Fruit fly (Drosophila melanogaster) whole organism: ENCODE results near the gene mu2.

Experiments used
- CG8478 ChIP-seq: fragments of >200 bp; optimal IDR thresholded peaks from 2 replicates; lab custom pipeline; 2018; ENCODE audit warnings: inconsistent platforms
- Dll ChIP-seq: fragments of >200 bp; optimal IDR thresholded peaks from 2 replicates; lab custom pipeline; 2017
- EcR ChIP-seq, 2 experiments: fragments of >200 bp; optimal IDR thresholded peaks; 2 replicates each; lab custom pipeline; 2017; ENCODE audit warnings: missing biosample characterization in 2 of 2, missing genetic modification characterization in 2 of 2, missing genetic modification reagents in 2 of 2
- pan ChIP-seq: fragments of >200 bp; optimal IDR thresholded peaks from 2 replicates; lab custom pipeline; 2017
- psq ChIP-seq: fragments of >200 bp; optimal IDR thresholded peaks from 2 replicates; lab custom pipeline; 2017
- usp ChIP-seq: fragments of >200 bp; optimal IDR thresholded peaks from 2 replicates; lab custom pipeline; 2017; ENCODE audit warnings: missing biosample characterization, missing genetic modification characterization, mixed read lengths

mu2 gene

DNA sequence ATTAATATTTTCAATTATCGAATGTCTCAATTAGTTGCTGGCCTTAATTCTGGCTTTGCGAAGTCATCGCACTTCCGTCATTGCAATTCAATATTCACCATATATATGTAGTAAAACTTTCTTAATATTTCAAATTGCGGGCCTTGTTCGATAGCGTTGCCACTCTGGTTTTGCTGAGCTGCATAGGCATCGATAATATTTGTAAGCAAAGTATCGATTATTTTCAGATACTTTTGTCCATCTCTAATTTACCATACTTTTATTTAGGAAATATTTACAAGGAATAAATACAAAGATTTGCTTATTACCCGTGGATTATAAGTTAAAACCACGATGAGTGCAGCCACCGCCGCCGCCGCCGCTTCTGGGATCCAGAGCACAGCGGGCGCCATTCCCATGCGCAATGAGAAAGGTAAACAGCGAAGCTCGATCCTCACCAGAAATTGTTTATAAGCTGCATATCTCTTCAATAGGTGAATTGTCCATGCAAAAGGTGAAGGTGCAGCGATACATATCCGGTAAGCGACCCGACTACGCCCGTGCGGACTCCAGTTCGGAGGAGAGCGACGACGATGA lies 6.3 kb downstream of the mu2 start, which contains the start of gene Mfap1:
Mfap1 (plus strand) TSS at position 226 of the 576 bp plus-strand sequence.
- no peak for TF ChIP-seq usp
- no peak for TF ChIP-seq EcR (GFP tag; optimal IDR thresholded peaks at IDR 0.05; lab: Kevin White, UChicago)
- no peak for TF ChIP-seq Dll (lab: Kevin White, UChicago)
- TF ChIP-seq CG8478 (lab: Kevin White, UChicago) = no peak
- no peak for TF ChIP-seq psq (lab: Kevin White, UChicago)
- TF ChIP-seq pan (lab: Kevin White, UChicago) = no peak

DNA sequence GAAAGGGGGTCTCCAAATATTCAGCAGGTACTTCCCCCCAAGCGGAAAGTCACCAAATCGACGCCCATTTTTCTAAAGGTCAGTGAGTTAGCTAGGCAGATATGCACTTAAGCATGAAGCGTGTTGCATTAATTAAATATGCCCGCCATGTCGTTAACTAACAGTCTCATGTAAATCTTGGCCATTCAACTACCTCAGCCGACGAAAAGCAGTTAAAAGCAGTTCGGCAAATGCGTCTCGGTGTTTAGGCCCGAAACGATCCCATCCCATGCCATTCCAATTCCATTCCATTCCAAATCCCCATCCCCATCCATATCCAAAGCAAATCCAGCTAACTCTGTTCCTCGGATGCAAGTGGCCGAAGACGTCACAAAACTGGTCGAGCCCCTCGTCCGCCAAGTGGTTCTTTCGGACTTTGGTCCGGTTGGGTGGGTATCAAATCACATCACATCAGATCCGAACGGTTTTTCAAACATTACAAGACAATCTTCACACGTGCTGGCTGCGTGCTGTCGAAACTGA lies 7.2 kb downstream of the mu2 start:
- TF ChIP-seq EcR (GFP tag; optimal IDR thresholded peaks at IDR 0.05; lab: Kevin White, UChicago) = no peak
- TF ChIP-seq CG8478 (lab: Kevin White, UChicago) = no peak
- TF ChIP-seq Dll (lab: Kevin White, UChicago) = no peak
- TF ChIP-seq usp = no peak
- no peak for TF ChIP-seq pan (lab: Kevin White, UChicago)
- no peak for TF ChIP-seq psq (lab: Kevin White, UChicago)

DNA sequence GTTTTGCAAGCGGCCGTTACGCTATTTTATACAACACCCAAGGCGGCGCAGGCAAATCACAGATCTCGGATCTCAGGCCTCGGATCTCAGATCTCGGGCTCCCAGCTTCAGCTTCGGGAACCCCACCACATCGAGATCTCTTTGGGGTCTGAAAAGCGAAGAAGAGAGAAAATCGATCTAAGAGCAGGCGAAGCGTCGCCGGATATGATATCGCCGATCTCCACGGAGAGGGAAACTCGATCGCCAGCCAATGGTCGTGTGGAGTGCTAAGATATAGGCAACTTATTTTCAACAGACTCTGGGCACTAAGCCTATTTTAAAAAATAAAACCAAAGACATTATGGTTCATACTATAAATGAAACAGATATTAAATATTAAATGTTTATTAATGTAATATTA lies 8.5 kb downstream of the mu2 start, which contains the start of the genes CG46523 and CG5687:
CG46523 (minus strand) TSS at position 337 of the 400 bp plus-strand sequence.
CG5687 (minus strand) TSS at position 337 of the 400 bp plus-strand sequence.
- TF ChIP-seq pan (lab: Kevin White, UChicago) (no peak), usp (no peak), psq (lab: Kevin White, UChicago) (no peak), Dll (lab: Kevin White, UChicago) (no peak), CG8478 (lab: Kevin White, UChicago) (no peak), EcR (GFP tag; optimal IDR thresholded peaks at IDR 0.05; lab: Kevin White, UChicago) (no peak)

DNA sequence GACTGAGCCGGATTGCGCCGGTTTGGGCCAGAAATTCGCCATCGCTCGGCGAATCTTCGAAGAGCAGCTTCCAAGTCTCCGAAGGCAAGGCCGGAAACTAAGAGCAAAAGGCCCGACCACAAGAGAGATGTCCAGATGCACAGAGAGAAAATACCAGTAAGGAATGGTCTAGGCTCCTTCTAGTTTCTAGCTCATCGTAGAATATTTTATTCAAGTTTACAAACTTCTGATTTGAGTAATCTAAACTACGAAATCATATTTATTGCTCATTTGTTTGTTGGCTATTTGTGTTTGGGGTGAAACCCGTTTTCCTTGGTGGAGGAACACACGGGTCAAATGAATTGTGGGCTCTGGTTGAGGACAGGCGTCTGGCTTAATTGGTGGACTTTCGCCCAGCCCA lies 9.8 kb downstream of the mu2 start:
- TF ChIP-seq psq (lab: Kevin White, UChicago) = no peak
- no peak for TF ChIP-seq Dll (lab: Kevin White, UChicago)
- TF ChIP-seq CG8478 (lab: Kevin White, UChicago) = no peak
- no peak for TF ChIP-seq pan (lab: Kevin White, UChicago)
- TF ChIP-seq usp = no peak
- no peak for TF ChIP-seq EcR (GFP tag; optimal IDR thresholded peaks at IDR 0.05; lab: Kevin White, UChicago)

DNA sequence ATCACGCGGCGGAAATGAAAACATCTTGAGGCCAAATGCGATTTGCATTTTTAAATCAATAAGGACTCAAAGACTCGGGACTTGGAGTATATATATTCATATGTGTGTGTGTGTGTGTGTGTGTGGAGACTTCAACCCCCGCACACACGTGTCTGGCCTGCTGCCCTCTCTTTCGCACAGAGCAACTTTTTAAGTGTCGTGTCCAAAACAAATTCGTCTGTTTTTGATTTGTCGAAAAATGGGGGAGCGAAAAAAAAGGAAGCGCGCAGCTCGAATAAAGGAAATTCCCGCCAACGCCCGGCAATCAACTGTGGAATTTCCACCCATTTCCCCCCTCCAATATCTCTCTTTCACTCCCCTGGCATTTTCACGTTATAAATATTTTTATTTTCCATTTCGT lies 18.3 kb downstream of the mu2 start:
- TF ChIP-seq psq (lab: Kevin White, UChicago) = no peak
- TF ChIP-seq pan (lab: Kevin White, UChicago) = no peak
- no peak for TF ChIP-seq EcR (GFP tag; optimal IDR thresholded peaks at IDR 0.05; lab: Kevin White, UChicago)
- no peak for TF ChIP-seq Dll (lab: Kevin White, UChicago)
- no peak for TF ChIP-seq CG8478 (lab: Kevin White, UChicago)
- TF ChIP-seq usp = no peak

DNA sequence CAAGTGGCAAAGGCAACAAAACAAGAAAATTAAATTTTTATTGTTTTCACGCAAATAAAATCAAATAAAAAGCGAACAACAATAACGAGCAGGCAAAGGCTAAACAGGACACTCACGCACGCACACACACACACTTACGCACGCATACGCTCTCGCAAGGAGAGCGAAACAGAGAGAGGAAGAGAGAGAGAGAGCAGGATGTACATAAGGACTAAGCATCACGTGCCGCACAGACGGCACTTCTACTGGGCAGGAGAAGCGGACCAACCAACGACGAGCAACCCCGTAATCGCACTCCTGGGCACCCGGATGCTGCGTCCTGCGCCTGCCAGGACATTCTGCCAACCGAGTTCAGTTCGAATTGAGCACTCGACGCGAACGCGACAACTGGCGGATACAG lies 26.3 kb downstream of the mu2 start, which contains the start of gene Dbx:
Dbx (plus strand) TSS at position 365 of the 400 bp plus-strand sequence.
- no peak for TF ChIP-seq CG8478 (lab: Kevin White, UChicago)
- TF ChIP-seq usp = no peak
- no peak for TF ChIP-seq EcR (GFP tag; optimal IDR thresholded peaks at IDR 0.05; lab: Kevin White, UChicago)
- no peak for TF ChIP-seq psq (lab: Kevin White, UChicago)
- no peak for TF ChIP-seq Dll (lab: Kevin White, UChicago)
- no peak for TF ChIP-seq pan (lab: Kevin White, UChicago)

DNA sequence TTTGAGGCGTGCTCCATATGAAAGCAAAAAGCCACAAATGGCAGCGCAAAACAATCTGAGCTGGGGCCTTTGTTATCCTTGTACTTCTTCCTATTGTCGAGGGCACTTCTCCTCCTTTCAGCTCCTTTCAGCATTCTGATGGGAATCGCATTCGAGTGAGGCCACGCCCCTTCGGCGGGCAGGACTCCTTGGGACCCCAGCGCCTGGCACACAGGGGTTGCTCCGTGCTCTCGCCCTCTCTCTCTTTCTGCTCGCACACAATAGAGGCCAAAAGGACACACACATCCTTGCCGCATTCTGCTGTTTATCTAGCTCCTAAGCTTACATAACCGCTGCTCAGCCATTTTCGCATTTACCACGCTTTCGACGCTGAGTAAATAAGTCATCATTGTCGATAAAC lies 27.2 kb downstream of the mu2 start:
- no peak for TF ChIP-seq Dll (lab: Kevin White, UChicago)
- TF ChIP-seq CG8478 (lab: Kevin White, UChicago) = no peak
- no peak for TF ChIP-seq pan (lab: Kevin White, UChicago)
- TF ChIP-seq EcR (GFP tag; optimal IDR thresholded peaks at IDR 0.05; lab: Kevin White, UChicago) = no peak

DNA sequence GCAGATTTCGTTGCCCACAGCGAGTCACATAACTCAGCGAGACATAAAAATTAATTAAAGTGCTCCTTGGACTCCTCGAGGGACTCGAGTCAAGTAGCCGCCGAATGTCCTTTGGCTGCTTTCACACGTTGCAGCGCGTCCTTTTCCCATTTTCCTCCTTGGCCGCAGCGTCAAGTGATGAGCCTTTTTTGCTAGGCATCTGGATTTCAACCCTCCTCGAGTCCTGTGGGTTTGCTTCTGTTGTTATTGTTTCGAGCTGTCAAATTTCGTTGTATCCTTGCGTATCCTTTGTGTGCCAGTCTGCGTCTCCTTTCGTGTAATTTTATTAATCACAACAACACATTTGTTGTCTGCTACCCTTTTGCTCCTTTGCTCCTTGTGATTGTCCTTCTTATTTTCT lies 30.7 kb downstream of the mu2 start:
- TF ChIP-seq psq (lab: Kevin White, UChicago) = no peak
- TF ChIP-seq EcR (GFP tag; optimal IDR thresholded peaks at IDR 0.05; lab: Kevin White, UChicago) = no peak
- no peak for TF ChIP-seq CG8478 (lab: Kevin White, UChicago)
- TF ChIP-seq pan (lab: Kevin White, UChicago) = no peak
- no peak for TF ChIP-seq Dll (lab: Kevin White, UChicago)
- no peak for TF ChIP-seq usp

DNA sequence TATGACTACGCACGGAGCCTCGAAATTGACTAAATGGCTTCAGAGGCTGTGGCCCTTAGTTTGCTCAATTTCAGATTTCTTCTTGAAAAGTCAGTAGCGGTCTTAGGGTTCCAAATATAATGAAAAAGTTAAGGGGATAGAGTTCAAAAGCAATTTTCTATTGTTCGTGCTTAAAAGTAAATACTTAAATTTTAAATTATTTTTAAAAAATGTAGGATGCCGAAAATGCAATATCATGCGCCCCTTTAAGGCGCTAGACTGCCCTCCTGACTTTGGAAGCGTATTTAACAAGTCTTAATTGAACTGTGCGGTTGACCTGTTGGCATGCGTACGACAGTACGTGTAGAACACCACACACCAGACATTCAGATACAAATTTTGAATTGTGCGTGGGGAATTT lies 32.6 kb downstream of the mu2 start:
- TF ChIP-seq pan (lab: Kevin White, UChicago) (no peak), usp (no peak), EcR (GFP tag; optimal IDR thresholded peaks at IDR 0.05; lab: Kevin White, UChicago) (no peak), psq (lab: Kevin White, UChicago) (no peak), Dll (lab: Kevin White, UChicago) (no peak), CG8478 (lab: Kevin White, UChicago) (no peak)

DNA sequence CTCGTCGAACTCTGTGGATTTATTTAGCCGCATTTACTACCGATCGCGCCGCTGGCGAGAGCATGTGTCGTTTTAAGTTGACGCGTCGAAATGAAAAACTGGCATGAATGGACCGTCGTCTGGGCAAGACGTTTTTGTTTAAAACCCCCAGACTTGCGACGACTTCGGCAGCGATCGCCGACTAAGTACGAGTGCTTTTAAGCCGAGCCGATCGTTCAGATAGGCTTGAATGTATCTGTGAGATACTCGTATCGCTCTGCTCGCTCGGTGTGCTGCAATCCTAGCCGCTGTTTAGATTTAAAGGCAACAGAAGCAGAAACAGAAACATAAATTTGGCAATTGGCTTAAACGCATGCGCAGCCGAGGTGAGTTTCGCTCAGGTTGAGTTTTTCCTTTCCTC lies 37.2 kb downstream of the mu2 start, which contains the start of gene dsb:
dsb (minus strand) TSS at position 91 of the 400 bp plus-strand sequence.
- no peak for TF ChIP-seq EcR (GFP tag; optimal IDR thresholded peaks at IDR 0.05; lab: Kevin White, UChicago)
- no peak for TF ChIP-seq Dll (lab: Kevin White, UChicago)
- TF ChIP-seq usp = no peak
- TF ChIP-seq pan (lab: Kevin White, UChicago) = no peak
- TF ChIP-seq CG8478 (lab: Kevin White, UChicago) = no peak
- TF ChIP-seq psq (lab: Kevin White, UChicago) = no peak

DNA sequence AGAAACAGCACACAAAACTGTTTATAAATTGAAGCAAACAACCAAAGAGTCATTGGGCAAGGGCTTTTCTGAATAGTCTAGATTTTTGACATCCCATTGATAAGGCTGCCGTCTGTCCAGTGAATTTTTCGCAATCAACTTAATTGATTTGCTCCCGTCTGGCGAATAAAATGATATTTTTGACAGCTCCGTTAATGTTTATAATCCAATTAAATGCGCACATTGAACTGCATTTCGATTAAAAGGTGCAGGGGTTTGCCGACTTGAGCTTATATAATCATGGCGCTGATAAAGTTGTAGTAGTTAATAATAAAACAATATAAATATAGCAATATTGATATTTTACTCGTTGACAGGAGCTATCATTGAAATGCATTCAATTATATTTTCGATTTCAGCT lies 38.3 kb downstream of the mu2 start:
- no peak for TF ChIP-seq CG8478 (lab: Kevin White, UChicago)
- no peak for TF ChIP-seq EcR (GFP tag; optimal IDR thresholded peaks at IDR 0.05; lab: Kevin White, UChicago)
- no peak for TF ChIP-seq psq (lab: Kevin White, UChicago)
- no peak for TF ChIP-seq Dll (lab: Kevin White, UChicago)
- TF ChIP-seq usp = no peak
- TF ChIP-seq pan (lab: Kevin White, UChicago) = no peak

DNA sequence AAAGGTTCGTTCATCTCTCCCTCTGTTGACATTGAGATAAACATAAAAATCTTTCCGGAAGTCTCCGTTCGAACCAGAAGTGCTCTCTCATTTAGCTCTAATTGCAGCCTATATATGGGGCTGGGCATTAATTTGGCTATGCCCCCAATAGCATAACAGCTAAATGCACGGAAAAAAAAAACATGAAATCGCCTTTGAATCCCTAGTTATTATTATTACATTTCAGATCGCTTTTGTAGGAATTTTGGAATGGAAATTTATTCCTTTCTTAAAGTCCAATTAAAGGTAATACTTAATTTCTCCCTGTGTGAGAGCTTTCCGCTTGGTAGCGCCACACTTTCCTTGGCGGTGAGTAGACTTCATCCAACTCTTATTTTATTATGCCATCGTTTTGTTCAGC lies 41.1 kb downstream of the mu2 start:
- TF ChIP-seq Dll (lab: Kevin White, UChicago) (no peak), CG8478 (lab: Kevin White, UChicago) (no peak), psq (lab: Kevin White, UChicago) (no peak), pan (lab: Kevin White, UChicago) (no peak), usp (no peak), EcR (GFP tag; optimal IDR thresholded peaks at IDR 0.05; lab: Kevin White, UChicago) (no peak)
